1 fruit fly cellular context compared by ENCODE assay signal in the genomic region with DNA sequence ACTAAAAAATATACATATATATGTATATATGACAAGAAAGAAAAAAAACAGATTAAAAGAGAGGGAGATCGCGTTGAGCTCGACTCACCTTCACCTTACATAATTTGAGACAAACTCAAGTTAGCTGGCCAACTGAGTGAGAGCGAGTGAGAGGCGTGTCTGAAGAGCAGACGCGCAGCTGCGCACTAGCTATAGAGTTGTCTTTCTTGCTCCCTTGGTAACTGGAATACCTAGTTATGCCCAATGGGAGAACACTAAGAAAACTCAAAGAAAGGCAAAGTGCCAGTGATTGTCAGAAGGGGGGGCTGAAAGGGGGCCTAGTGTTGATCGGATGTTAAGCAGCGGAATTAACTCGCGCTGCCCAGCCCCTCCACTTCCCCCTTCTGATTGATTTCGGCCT.
TF ChIP-seq lines count a peak whose summit lies in the region.

No protein-coding gene starts in this region.

TF ChIP-seq in whole organism, embryonic, 481 proteins besides CTCF, POLR2A, EP300 and RAD21 (continued from another document):
- TF ChIP-seq Blimp-1 (GFP tag; optimal IDR thresholded peaks at IDR 0.05; lab: Kevin White, UChicago) (peak; percentile 20), CG3995 (GFP tag; optimal IDR thresholded peaks at IDR 0.05; lab: Kevin White, UChicago) (no peak), Gsc (GFP tag; IDR thresholded peaks at IDR 0.05; lab: Robert Waterston, UW) (no peak), CG8765 (GFP tag; IDR thresholded peaks at IDR 0.05; lab: Robert Waterston, UW) (no peak), CG13123 (GFP tag; optimal IDR thresholded peaks at IDR 0.05; lab: Kevin White, UChicago) (no peak), lola (GFP tag; optimal IDR thresholded peaks at IDR 0.05; lab: Kevin White, UChicago) (no peak), CG12659 (GFP tag; optimal IDR thresholded peaks at IDR 0.05; lab: Kevin White, UChicago) (no peak), sug (tag; optimal IDR thresholded peaks at IDR 0.05; lab: Kevin White, UChicago) (no peak), slp2 (GFP tag; optimal IDR thresholded peaks at IDR 0.05; lab: Kevin White, UChicago) (no peak), mld (GFP tag; IDR thresholded peaks at IDR 0.05; lab: Robert Waterston, UW; ENCODE audit: partially characterized antibody) (0 out of 3 replicates have a peak, but pooled peaks have one; percentile 15), so (GFP tag; IDR thresholded peaks at IDR 0.05; lab: Robert Waterston, UW) (no peak), Abd-B (GFP tag; optimal IDR thresholded peaks at IDR 0.05; lab: Kevin White, UChicago) (no peak), toy (GFP tag; IDR thresholded peaks at IDR 0.05; lab: Robert Waterston, UW) (no peak), klu (GFP tag; IDR thresholded peaks at IDR 0.05; lab: Robert Waterston, UW) (no peak), tgo (GFP tag; IDR thresholded peaks at IDR 0.05; lab: Robert Waterston, UW) (no peak), gsb-n (tag; optimal IDR thresholded peaks at IDR 0.05; lab: Kevin White, UChicago) (no peak), CG42726 (GFP tag; IDR thresholded peaks at IDR 0.05; lab: Robert Waterston, UW; ENCODE audit: partially characterized antibody) (peak; percentile 36; the same call in 1 of the 2 replicates), dimm (GFP tag; IDR thresholded peaks at IDR 0.05; lab: Robert Waterston, UW) (no peak), CG9876 (GFP tag; optimal IDR thresholded peaks at IDR 0.05; lab: Kevin White, UChicago) (no peak), CG10321 (GFP tag; IDR thresholded peaks at IDR 0.05; lab: Robert Waterston, UW) (peak; percentile 98), sim (GFP tag; IDR thresholded peaks at IDR 0.05; lab: Robert Waterston, UW) (no peak), fru (optimal IDR thresholded peaks at IDR 0.05; lab: Kevin White, UChicago) (no peak)
TF ChIP-seq in whole organism, embryonic: peak in this region for 34.
